Worm (Caenorhabditis elegans): ENCODE data around the gene F17C11.12.

- TF ChIP-seq gmeb-2 (tag; optimal IDR thresholded peaks at IDR 0.05) = no peak
- TF ChIP-seq dve-1 (tag; optimal IDR thresholded peaks at IDR 0.05) = no peak
- TF ChIP-seq nhr-232 (tag; optimal IDR thresholded peaks at IDR 0.05) = no peak
- TF ChIP-seq fkh-10 (GFP tag; optimal IDR thresholded peaks at IDR 0.05) = no peak
- no peak for TF ChIP-seq pag-3 (tag; optimal IDR thresholded peaks at IDR 0.05; ENCODE audit: borderline replicate concordance)
- TF ChIP-seq mec-3 (tag; optimal IDR thresholded peaks at IDR 0.05; ENCODE audit: borderline replicate concordance) = no peak
- TF ChIP-seq T23F11.4 (GFP tag; optimal IDR thresholded peaks at IDR 0.05) = no peak
- TF ChIP-seq rnt-1 (tag; optimal IDR thresholded peaks at IDR 0.05) = no peak
- no peak for TF ChIP-seq ets-4 (tag; optimal IDR thresholded peaks at IDR 0.05)
- no peak for TF ChIP-seq elt-4 (tag; optimal IDR thresholded peaks at IDR 0.05)
- no peak for TF ChIP-seq ceh-2 (tag; optimal IDR thresholded peaks at IDR 0.05)
Observed at ce11 chrV:10903748-10904147, 33.0 kb downstream of the F17C11.12 start, which contains the start of gene F32D8.15.

All from whole organism, late embryonic.